Fruit fly (Drosophila melanogaster): ENCODE measurements around the gene Culd.

Gene Culd

DNA sequence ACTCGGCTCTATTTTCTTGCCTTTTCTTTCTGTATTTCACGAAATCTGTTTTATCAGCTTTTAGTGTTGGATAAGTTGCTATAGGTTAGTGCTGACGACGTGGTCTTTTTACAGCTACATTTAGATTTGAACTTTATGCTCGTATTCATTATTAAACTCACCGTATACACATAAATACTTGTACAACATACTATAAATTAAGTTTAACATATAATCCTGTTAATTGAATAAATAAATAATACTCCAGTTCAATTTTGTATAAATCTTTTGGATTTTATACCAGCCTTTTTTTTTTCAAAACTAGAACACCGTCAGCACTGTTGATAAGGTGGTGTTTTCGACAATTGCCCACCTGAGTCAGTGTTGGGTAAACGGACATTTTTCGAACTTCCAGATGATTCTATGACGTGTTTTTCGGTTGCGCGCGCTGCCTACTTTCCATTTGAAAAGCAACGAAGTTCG is 47.2 kb downstream of the Culd start, which contains the start of gene BI-1 (continued):
- peak; percentile 58 for TF ChIP-seq CG33557 (GFP tag; optimal IDR thresholded peaks at IDR 0.05)
- peak; percentile 31 for TF ChIP-seq Myb (GFP tag; optimal IDR thresholded peaks at IDR 0.05)
- peak; percentile 35 for TF ChIP-seq Chrac-16 (GFP tag; optimal IDR thresholded peaks at IDR 0.05)
- TF ChIP-seq eve (GFP tag; optimal IDR thresholded peaks at IDR 0.05): no peak
- peak; percentile 82 for TF ChIP-seq CG34376 (GFP tag; optimal IDR thresholded peaks at IDR 0.05)
- TF ChIP-seq CG10565 (GFP tag; optimal IDR thresholded peaks at IDR 0.05): no peak
- TF ChIP-seq fru (optimal IDR thresholded peaks at IDR 0.05): no peak
- no peak for TF ChIP-seq ash1 (GFP tag; optimal IDR thresholded peaks at IDR 0.05)
- no peak for TF ChIP-seq sc (optimal IDR thresholded peaks at IDR 0.05)
- TF ChIP-seq sc (GFP tag; optimal IDR thresholded peaks at IDR 0.05): peak; percentile 42
- no peak for TF ChIP-seq CG15073 (GFP tag; optimal IDR thresholded peaks at IDR 0.05)
- no peak for TF ChIP-seq CG14667 (GFP tag; IDR thresholded peaks at IDR 0.05)
- TF ChIP-seq Camta (GFP tag; optimal IDR thresholded peaks at IDR 0.05): peak; percentile 34
- TF ChIP-seq CG10267 (tag; optimal IDR thresholded peaks at IDR 0.05): peak; percentile 100
- peak; percentile 35 for TF ChIP-seq CG5245 (GFP tag; optimal IDR thresholded peaks at IDR 0.05)
- TF ChIP-seq CG17359 (tag; optimal IDR thresholded peaks at IDR 0.05): peak; percentile 39
- peak; percentile 22 for TF ChIP-seq CG10274 (GFP tag; optimal IDR thresholded peaks at IDR 0.05)
- TF ChIP-seq CG6689 (GFP tag; IDR thresholded peaks at IDR 0.05): peak; percentile 71
- no peak for TF ChIP-seq MESR4 (GFP tag; optimal IDR thresholded peaks at IDR 0.05)
- no peak for TF ChIP-seq CG2678 (tag; optimal IDR thresholded peaks at IDR 0.05)
- TF ChIP-seq D19A (tag; optimal IDR thresholded peaks at IDR 0.05): no peak
- no peak for TF ChIP-seq dan (GFP tag; IDR thresholded peaks at IDR 0.05)
- TF ChIP-seq CG2120 (GFP tag; optimal IDR thresholded peaks at IDR 0.05): peak; percentile 76
- no peak for TF ChIP-seq dm (GFP tag; optimal IDR thresholded peaks at IDR 0.05)
- peak; percentile 51 for TF ChIP-seq slou (GFP tag; optimal IDR thresholded peaks at IDR 0.05)
- TF ChIP-seq CG16813 (GFP tag; IDR thresholded peaks at IDR 0.05; ENCODE audit: partially characterized antibody): no peak
- peak in 1 of 2 experiments; percentile 41 for TF ChIP-seq insv (GFP tag; optimal IDR thresholded peaks at IDR 0.05)
- peak; percentile 44 for TF ChIP-seq CG13624 (GFP tag; optimal IDR thresholded peaks at IDR 0.05)
- TF ChIP-seq CG1233 (GFP tag; optimal IDR thresholded peaks at IDR 0.05): peak; percentile 79
- TF ChIP-seq Dip2 (GFP tag; IDR thresholded peaks at IDR 0.05): no peak
- no peak for TF ChIP-seq CG12219 (GFP tag; optimal IDR thresholded peaks at IDR 0.05)
- no peak for TF ChIP-seq CG14860 (GFP tag; IDR thresholded peaks at IDR 0.05; ENCODE audit: partially characterized antibody)
- TF ChIP-seq CG1529 (GFP tag; optimal IDR thresholded peaks at IDR 0.05): no peak
- TF ChIP-seq gcm (GFP tag; optimal IDR thresholded peaks at IDR 0.05): no peak
- TF ChIP-seq sqz (GFP tag; optimal IDR thresholded peaks at IDR 0.05): no peak
- TF ChIP-seq salm (tag; optimal IDR thresholded peaks at IDR 0.05): peak; percentile 0
- TF ChIP-seq Elba2 (GFP tag; optimal IDR thresholded peaks at IDR 0.05): no peak
- TF ChIP-seq CG2712 (tag; optimal IDR thresholded peaks at IDR 0.05): peak; percentile 67
- TF ChIP-seq sens-2 (GFP tag; IDR thresholded peaks at IDR 0.05): no peak
- peak; percentile 74 for TF ChIP-seq CG7556 (GFP tag; optimal IDR thresholded peaks at IDR 0.05)
- TF ChIP-seq cad (GFP tag; optimal IDR thresholded peaks at IDR 0.05): no peak
- TF ChIP-seq E2f1 (GFP tag; IDR thresholded peaks at IDR 0.05): no peak
- TF ChIP-seq Asciz (GFP tag; optimal IDR thresholded peaks at IDR 0.05): no peak
- no peak for TF ChIP-seq ttk (GFP tag; IDR thresholded peaks at IDR 0.05)
- peak; percentile 51 for TF ChIP-seq pum (GFP tag; optimal IDR thresholded peaks at IDR 0.05)
- peak; percentile 49 for TF ChIP-seq CG18011 (GFP tag; optimal IDR thresholded peaks at IDR 0.05)
- TF ChIP-seq pnt (GFP tag; optimal IDR thresholded peaks at IDR 0.05): no peak
- no peak for TF ChIP-seq CG7745 (tag; optimal IDR thresholded peaks at IDR 0.05)
- peak; percentile 78 for TF ChIP-seq Fer1 (GFP tag; optimal IDR thresholded peaks at IDR 0.05)
- TF ChIP-seq CG12071 (GFP tag; optimal IDR thresholded peaks at IDR 0.05): no peak
- no peak for TF ChIP-seq dmrt99B (tag; optimal IDR thresholded peaks at IDR 0.05)
- TF ChIP-seq jumu (GFP tag; optimal IDR thresholded peaks at IDR 0.05): peak; percentile 15

Data from whole organism, embryonic.